Worm (Caenorhabditis elegans) whole organism, L1 larva: ENCODE data around the gene F59B1.2.

ENCODE experiments used
- C04F5.9 ChIP-seq: sonication (generic microtip); optimal IDR thresholded peaks from 2 replicates; lab custom pipeline; 2016; ENCODE audit warnings: missing genetic modification characterization, missing compliant biosample characterization
- aha-1 ChIP-seq: fragments of 150-350 bp; optimal IDR thresholded peaks from 2 replicates; lab custom pipeline; 2014; ENCODE audit warnings: missing biosample characterization, missing genetic modification characterization
- aly-2 ChIP-seq: fragments of 150-350 bp; optimal IDR thresholded peaks from 2 replicates; lab custom pipeline; 2014; ENCODE audit warnings: missing biosample characterization, missing genetic modification characterization
- ama-1 ChIP-seq: fragments of 150-350 bp; optimal IDR thresholded peaks from 2 replicates; lab custom pipeline; 2014
- blmp-1 ChIP-seq: fragments of 150-350 bp; optimal IDR thresholded peaks from 2 replicates; lab custom pipeline; 2014; ENCODE audit warnings: missing biosample characterization, missing genetic modification characterization
- ceh-88 ChIP-seq: fragments of 200-800 bp; sonication (Bioruptor generic); IDR thresholded peaks from 2 replicates; pipeline ENCODE4 v1.3.6; 2022; ENCODE audit warnings: missing genetic modification characterization, missing compliant biosample characterization
- ceh-90 ChIP-seq: sonication (generic microtip); optimal IDR thresholded peaks from 2 replicates; lab custom pipeline; 2016; ENCODE audit warnings: missing genetic modification characterization, missing compliant biosample characterization
- dpl-1 ChIP-seq, 3 experiments: fragments of 150-350 bp in 2 of 3; sonication (generic microtip) in 1 of 3; optimal IDR thresholded peaks; 2 replicates each; lab custom pipeline; 2014 to 2017; ENCODE audit warnings: missing biosample characterization in 3 of 3, missing genetic modification characterization in 3 of 3, missing genetic modification reagents in 3 of 3
- dsc-1 ChIP-seq: sonication (generic microtip); optimal IDR thresholded peaks from 2 replicates; lab custom pipeline; 2016; ENCODE audit warnings: mild to moderate bottlenecking, missing genetic modification characterization, missing compliant biosample characterization
- efl-1 ChIP-seq, 4 experiments: fragments of 150-350 bp; optimal IDR thresholded peaks in 3 of 4; peaks in 1 of 4; 1 replicate in 1 of 4; 2 replicates in 3 of 4; lab custom pipeline; 2014; ENCODE audit warnings: missing biosample characterization in 2 of 4, missing genetic modification characterization in 2 of 4, missing genetic modification reagents in 2 of 4
- egl-27 ChIP-seq, 2 experiments: fragments of 150-350 bp in 1 of 2; sonication (generic microtip); optimal IDR thresholded peaks; 3 replicates each; lab custom pipeline; 2017 to 2018; ENCODE audit warnings: missing biosample characterization in 2 of 2, missing genetic modification characterization in 2 of 2, missing genetic modification reagents in 2 of 2
- elt-2 ChIP-seq: sonication (generic microtip); optimal IDR thresholded peaks from 2 replicates; lab custom pipeline; 2016; ENCODE audit warnings: missing genetic modification characterization, mild to moderate bottlenecking, inconsistent platforms, missing compliant biosample characterization, missing genetic modification reagents
- elt-3 ChIP-seq, 6 experiments: fragments of 150-350 bp in 1 of 6; sonication (generic microtip); optimal IDR thresholded peaks; 2 replicates each; lab custom pipeline; 2017 to 2018; ENCODE audit warnings: missing biosample characterization in 6 of 6, missing genetic modification characterization in 6 of 6, inconsistent platforms in 1 of 6
- fkh-10 ChIP-seq: sonication (generic microtip); optimal IDR thresholded peaks from 2 replicates; lab custom pipeline; 2017; ENCODE audit warnings: missing biosample characterization, missing genetic modification reagents, missing genetic modification characterization
- fkh-4 ChIP-seq: sonication (generic microtip); optimal IDR thresholded peaks from 2 replicates; lab custom pipeline; 2016; ENCODE audit warnings: missing compliant biosample characterization, missing genetic modification characterization, borderline replicate concordance
- fkh-8 ChIP-seq: sonication (generic microtip); optimal IDR thresholded peaks from 2 replicates; lab custom pipeline; 2016; ENCODE audit warnings: mild to moderate bottlenecking, missing genetic modification characterization, missing compliant biosample characterization
- hlh-4 ChIP-seq: sonication (generic microtip); optimal IDR thresholded peaks from 2 replicates; lab custom pipeline; 2016; ENCODE audit warnings: mild to moderate bottlenecking, missing genetic modification characterization, missing compliant biosample characterization
- hpl-2 ChIP-seq: fragments of 150-350 bp; optimal IDR thresholded peaks from 2 replicates; lab custom pipeline; 2014; ENCODE audit warnings: missing biosample characterization, missing genetic modification reagents, missing genetic modification characterization
- irx-1 ChIP-seq: sonication (generic microtip); optimal IDR thresholded peaks from 2 replicates; lab custom pipeline; 2016; ENCODE audit warnings: missing genetic modification characterization, missing compliant biosample characterization
- jun-1 ChIP-seq: fragments of 150-350 bp; optimal IDR thresholded peaks from 2 replicates; lab custom pipeline; 2014; ENCODE audit warnings: missing biosample characterization, missing genetic modification reagents, missing genetic modification characterization
- lin-14 ChIP-seq: fragments of 200-800 bp; sonication (Bioruptor generic); optimal IDR thresholded peaks from 2 replicates; lab custom pipeline; 2018; ENCODE audit warnings: mild to moderate bottlenecking, missing genetic modification characterization, moderate library complexity, missing compliant biosample characterization
- lin-35 ChIP-seq, 2 experiments: fragments of 150-350 bp; optimal IDR thresholded peaks; 2 replicates each; lab custom pipeline; 2014; ENCODE audit warnings: missing biosample characterization in 2 of 2, missing genetic modification characterization in 2 of 2, missing genetic modification reagents in 2 of 2
- lin-39 ChIP-seq: fragments of 150-350 bp; optimal IDR thresholded peaks from 2 replicates; lab custom pipeline; 2014; ENCODE audit warnings: missing biosample characterization, missing genetic modification reagents, missing genetic modification characterization
- lsy-2 ChIP-seq, 2 experiments: fragments of 150-350 bp; optimal IDR thresholded peaks; 2 replicates each; lab custom pipeline; 2014; ENCODE audit warnings: missing biosample characterization in 2 of 2, missing genetic modification characterization in 2 of 2
- mab-9 ChIP-seq: fragments of 200-800 bp; sonication (Bioruptor generic); IDR thresholded peaks from 2 replicates; pipeline ENCODE4 v1.3.6; 2022; ENCODE audit warnings: missing genetic modification reagents, missing genetic modification characterization, missing compliant biosample characterization
- mdl-1 ChIP-seq, 2 experiments: fragments of 150-350 bp; optimal IDR thresholded peaks; 2 replicates each; lab custom pipeline; 2014 to 2017; ENCODE audit warnings: missing biosample characterization in 2 of 2, missing genetic modification characterization in 2 of 2, inconsistent platforms in 1 of 2
- mef-2 ChIP-seq: fragments of 150-350 bp; optimal IDR thresholded peaks from 2 replicates; lab custom pipeline; 2014; ENCODE audit warnings: missing biosample characterization, missing genetic modification characterization
- mep-1 ChIP-seq: fragments of 150-350 bp; optimal IDR thresholded peaks from 2 replicates; lab custom pipeline; 2014; ENCODE audit warnings: missing biosample characterization, missing genetic modification characterization
- nhr-11 ChIP-seq: fragments of 150-350 bp; optimal IDR thresholded peaks from 2 replicates; lab custom pipeline; 2014; ENCODE audit warnings: missing biosample characterization, missing genetic modification characterization
- nhr-237 ChIP-seq: fragments of 150-350 bp; optimal IDR thresholded peaks from 2 replicates; lab custom pipeline; 2014; ENCODE audit warnings: missing biosample characterization, missing genetic modification characterization
- nhr-71 ChIP-seq: sonication (generic microtip); optimal IDR thresholded peaks from 2 replicates; lab custom pipeline; 2016; ENCODE audit warnings: mild to moderate bottlenecking, missing genetic modification characterization, moderate library complexity, missing compliant biosample characterization
- nhr-76 ChIP-seq: sonication (generic microtip); optimal IDR thresholded peaks from 2 replicates; lab custom pipeline; 2017; ENCODE audit warnings: missing biosample characterization, missing genetic modification characterization
- nhr-77 ChIP-seq: fragments of 150-350 bp; optimal IDR thresholded peaks from 2 replicates; lab custom pipeline; 2014; ENCODE audit warnings: missing biosample characterization, missing genetic modification characterization
- pag-3 ChIP-seq: sonication (generic microtip); optimal IDR thresholded peaks from 2 replicates; lab custom pipeline; 2017; ENCODE audit warnings: missing genetic modification characterization, mild to moderate bottlenecking, missing compliant biosample characterization, antibody characterized with exemption, borderline replicate concordance; ENCODE audit not compliant: insufficient read depth
- snpc-4 ChIP-seq: fragments of 150-350 bp; optimal IDR thresholded peaks from 2 replicates; lab custom pipeline; 2014; ENCODE audit warnings: missing biosample characterization, missing genetic modification characterization
- sptf-1 ChIP-seq: fragments of 150-350 bp; optimal IDR thresholded peaks from 2 replicates; lab custom pipeline; 2014; ENCODE audit warnings: missing biosample characterization, missing genetic modification characterization
- sup-37 ChIP-seq: fragments of 200-800 bp; sonication (Bioruptor generic); optimal IDR thresholded peaks from 2 replicates; lab custom pipeline; 2018; ENCODE audit warnings: mild to moderate bottlenecking, missing genetic modification characterization, missing compliant biosample characterization
- swsn-7 ChIP-seq: sonication (generic microtip); optimal IDR thresholded peaks from 2 replicates; lab custom pipeline; 2016; ENCODE audit warnings: missing genetic modification characterization, missing compliant biosample characterization
- tbx-2 ChIP-seq: sonication (generic microtip); optimal IDR thresholded peaks from 2 replicates; lab custom pipeline; 2016; ENCODE audit warnings: missing genetic modification characterization, missing compliant biosample characterization
- tlp-1 ChIP-seq: fragments of 150-350 bp; optimal IDR thresholded peaks from 2 replicates; lab custom pipeline; 2014; ENCODE audit warnings: missing biosample characterization, missing genetic modification characterization
- unc-86 ChIP-seq: sonication (generic microtip); optimal IDR thresholded peaks from 2 replicates; lab custom pipeline; 2016; ENCODE audit warnings: missing genetic modification characterization, missing compliant biosample characterization
- vab-15 ChIP-seq: sonication (generic microtip); optimal IDR thresholded peaks from 2 replicates; lab custom pipeline; 2017; ENCODE audit warnings: missing genotype, mild to moderate bottlenecking, missing genetic modification characterization, missing compliant biosample characterization
- zip-4 ChIP-seq: fragments of 200-800 bp; sonication (Bioruptor generic); optimal IDR thresholded peaks from 2 replicates; lab custom pipeline; 2018; ENCODE audit warnings: mild to moderate bottlenecking, missing genetic modification characterization, moderate library complexity, missing compliant biosample characterization
- ztf-11 ChIP-seq, 2 experiments: sonication (generic microtip); optimal IDR thresholded peaks; 2 replicates each; lab custom pipeline; 2016 to 2017; ENCODE audit warnings: missing genetic modification characterization in 2 of 2, missing biosample characterization in 1 of 2, missing compliant biosample characterization in 1 of 2

F59B1.2 gene

DNA sequence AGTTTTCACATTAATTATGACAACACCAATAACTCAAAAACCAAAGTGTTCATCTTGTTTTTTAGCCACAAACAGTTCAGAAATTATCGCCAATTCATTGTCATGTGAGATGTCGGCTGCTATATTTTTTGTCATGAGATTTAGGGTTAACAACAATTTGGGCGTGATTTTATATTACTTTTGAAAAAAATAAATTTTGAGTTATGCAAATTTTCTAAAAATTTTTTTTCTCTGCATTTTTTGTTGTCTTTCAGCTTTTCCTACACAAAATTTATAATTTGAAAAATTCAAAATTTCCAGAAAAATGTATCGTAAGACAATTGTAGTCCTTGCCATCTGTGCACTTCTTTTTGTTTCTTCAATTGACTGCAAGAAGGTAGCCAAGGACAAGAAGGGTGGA is at the start of gene F59B1.2:
Gene F59B1.2, plus strand, starts transcription at position 301 of the 400 bp plus-strand sequence.
- TF ChIP-seq fkh-8 (no peak), nhr-11 (tag; lab: Kevin White, UChicago) (no peak), sup-37 (GFP tag; lab: Kevin White, UChicago) (no peak), mef-2 (tag; lab: Kevin White, UChicago) (no peak), lin-39 (tag; lab: Kevin White, UChicago) (no peak), sptf-1 (tag; lab: Kevin White, UChicago) (no peak), aly-2 (tag; lab: Kevin White, UChicago) (no peak), tbx-2 (tag; lab: Kevin White, UChicago) (no peak), fkh-10 (GFP tag; lab: Kevin White, UChicago) (no peak), hpl-2 (no peak), aha-1 (no peak), nhr-76 (tag; lab: Kevin White, UChicago) (no peak), pag-3 (tag; lab: Kevin White, UChicago) (no peak), elt-2 (tag; lab: Kevin White, UChicago) (no peak)

- no peak for TF ChIP-seq nhr-77 (tag; lab: Kevin White, UChicago)
- no peak for TF ChIP-seq nhr-237
- TF ChIP-seq mep-1 (tag; lab: Kevin White, UChicago), result no peak
- no peak for TF ChIP-seq efl-1 (optimal IDR thresholded peaks at IDR 0.05; lab: Kevin White, UChicago)
- TF ChIP-seq efl-1 (GFP tag; optimal IDR thresholded peaks at IDR 0.05 in 1 of 2; lab: Kevin White, UChicago), result no peak
- TF ChIP-seq ceh-90, result no peak
- no peak for TF ChIP-seq mef-2 (tag; lab: Kevin White, UChicago)
- no peak for TF ChIP-seq unc-86 (tag; lab: Kevin White, UChicago)
- no peak for TF ChIP-seq blmp-1
- no peak for TF ChIP-seq elt-3 (tag; optimal IDR thresholded peaks at IDR 0.05; lab: Kevin White, UChicago)
- no peak for TF ChIP-seq lin-35 (GFP tag; optimal IDR thresholded peaks at IDR 0.05; lab: Kevin White, UChicago)
- TF ChIP-seq nhr-11 (tag; lab: Kevin White, UChicago), result no peak
- TF ChIP-seq, all 84 proteins: peak for 0
Measured at ce11 chrV:3583622-3584021, 49.5 kb upstream of the F59B1.2 start.

DNA sequence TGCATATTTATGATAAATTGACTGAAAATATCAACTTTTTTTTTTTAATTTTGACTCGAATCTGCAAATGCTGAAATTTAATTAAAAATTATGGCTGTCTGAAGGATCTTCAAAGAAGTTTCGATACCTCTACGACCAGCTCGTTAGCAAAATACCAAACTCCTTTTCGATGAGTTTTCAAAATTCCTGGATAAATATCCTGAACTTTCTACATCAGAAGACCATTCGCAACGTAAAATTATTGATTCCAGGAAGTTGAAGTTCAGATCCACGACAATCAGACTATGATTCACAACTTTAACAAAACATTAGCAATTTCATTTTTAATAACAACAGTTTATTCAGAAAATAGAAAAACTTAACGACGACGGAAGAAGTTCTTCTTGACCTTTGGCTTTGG is 48.1 kb upstream of the F59B1.2 start:
- TF ChIP-seq elt-3 (tag; optimal IDR thresholded peaks at IDR 0.05; lab: Kevin White, UChicago) (no peak), aly-2 (tag; lab: Kevin White, UChicago) (peak; percentile 3), sup-37 (GFP tag; lab: Kevin White, UChicago) (no peak), ceh-88 (GFP tag; lab: Robert Waterston, UW) (no peak), fkh-10 (GFP tag; lab: Kevin White, UChicago) (no peak), zip-4 (GFP tag; lab: Kevin White, UChicago) (no peak), lin-39 (tag; lab: Kevin White, UChicago) (no peak)
- TF ChIP-seq, all 84 proteins: peak for 1

DNA sequence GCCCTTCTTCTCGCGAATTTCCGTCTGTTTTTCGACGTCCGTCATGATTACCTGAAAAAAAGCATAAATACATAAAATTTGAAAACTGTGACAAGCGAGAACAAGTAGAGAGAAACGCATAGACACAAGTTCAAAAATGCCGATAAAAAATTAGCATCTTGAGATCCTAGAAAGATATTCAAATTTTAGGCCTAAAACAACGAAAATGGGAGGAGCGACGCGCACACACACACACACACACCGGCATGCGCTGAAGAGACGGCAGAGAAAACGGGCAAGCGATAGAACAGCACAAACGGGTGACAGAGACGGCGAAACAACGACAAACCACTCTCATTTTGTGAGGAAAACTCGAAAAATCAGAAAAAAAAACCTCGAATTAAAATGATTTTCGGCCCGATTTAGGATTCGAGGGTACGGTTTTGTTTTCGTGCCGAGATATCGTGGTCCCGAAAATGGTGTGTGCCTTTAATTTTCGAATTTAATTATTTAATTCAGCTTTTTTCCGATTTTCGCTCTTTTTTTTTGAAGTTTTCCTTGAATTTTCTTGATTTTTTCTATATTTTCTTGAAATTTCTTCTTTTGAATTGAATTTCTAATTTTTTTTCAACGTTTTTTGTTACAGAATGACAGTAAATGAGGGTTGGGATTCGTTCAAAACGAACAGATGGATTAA is 47.0 kb upstream of the F59B1.2 start, which contains the start of the genes rpl-11.1 and T22F3.2:
Gene rpl-11.1, minus strand, starts transcription at position 51 of the 676 bp plus-strand sequence.
Gene T22F3.2, plus strand, starts transcription at position 626 of the 676 bp plus-strand sequence.
- TF ChIP-seq blmp-1, result no peak
- TF ChIP-seq tlp-1 (tag; lab: Kevin White, UChicago), result no peak
- peak; percentile 32 for TF ChIP-seq lin-14 (GFP tag; lab: Kevin White, UChicago)
- no peak for TF ChIP-seq nhr-237
- no peak for TF ChIP-seq vab-15 (tag; lab: Kevin White, UChicago)
- peak in 1 of 2 experiments; percentile 26 for TF ChIP-seq mdl-1 (tag; optimal IDR thresholded peaks at IDR 0.05; lab: Kevin White, UChicago)
- peak in 1 of 2 experiments; percentile 30 for TF ChIP-seq lsy-2 (tag; optimal IDR thresholded peaks at IDR 0.05; lab: Kevin White, UChicago)
- no peak for TF ChIP-seq dsc-1
- TF ChIP-seq hlh-4 (tag; lab: Kevin White, UChicago), result no peak
- no peak for TF ChIP-seq nhr-71 (tag; lab: Kevin White, UChicago)
- TF ChIP-seq lin-35 (GFP tag; optimal IDR thresholded peaks at IDR 0.05; lab: Kevin White, UChicago), result peak in 1 of 2 experiments; percentile 35
- no peak for TF ChIP-seq C04F5.9
- TF ChIP-seq snpc-4 (tag; lab: Kevin White, UChicago), result no peak
- TF ChIP-seq egl-27 (tag; optimal IDR thresholded peaks at IDR 0.05; lab: Kevin White, UChicago), result no peak
- no peak for TF ChIP-seq mab-9 (GFP tag; lab: Robert Waterston, UW)
- no peak for TF ChIP-seq fkh-4 (tag; lab: Kevin White, UChicago)
- peak in 1 of 3 experiments; percentile 26 for TF ChIP-seq dpl-1 (GFP tag; optimal IDR thresholded peaks at IDR 0.05; lab: Kevin White, UChicago)
- TF ChIP-seq elt-3 (tag; optimal IDR thresholded peaks at IDR 0.05; lab: Kevin White, UChicago), result peak in 1 of 6 experiments; percentile 7
- TF ChIP-seq aly-2 (tag; lab: Kevin White, UChicago), result no peak
- no peak for TF ChIP-seq swsn-7
- TF ChIP-seq jun-1 (tag; lab: Kevin White, UChicago), result no peak
- no peak for TF ChIP-seq lin-39 (tag; lab: Kevin White, UChicago)
- TF ChIP-seq ztf-11 (tag; optimal IDR thresholded peaks at IDR 0.05; lab: Kevin White, UChicago), result no peak
- TF ChIP-seq irx-1 (tag; lab: Kevin White, UChicago), result no peak
- TF ChIP-seq ama-1 (lab: Kevin White, UChicago), result no peak
